Fruit fly (Drosophila melanogaster) whole organism, embryonic: ENCODE data around the gene RtcB.

Experiments
- CG10267 ChIP-seq: fragments of 200-800 bp; sonication (Bioruptor generic); optimal IDR thresholded peaks from 2 replicates; lab custom pipeline; 2018; ENCODE audit warnings: missing biosample characterization, mild to moderate bottlenecking, missing genetic modification characterization, moderate library complexity
- CG10321 ChIP-seq: fragments of 200-800 bp; sonication (Bioruptor generic); IDR thresholded peaks from 2 replicates; pipeline ENCODE4 v1.3.6; 2022; ENCODE audit warnings: missing biosample characterization, missing genetic modification characterization
- CG11093 ChIP-seq: fragments of 200-800 bp; sonication (Bioruptor generic); IDR thresholded peaks from 3 replicates; pipeline ENCODE4 v1.3.6; 2022; ENCODE audit warnings: missing biosample characterization, missing genetic modification characterization
- CG12071 ChIP-seq: fragments of 200-800 bp; sonication (Bioruptor generic); optimal IDR thresholded peaks from 3 replicates; lab custom pipeline; 2018; ENCODE audit warnings: missing biosample characterization, mild to moderate bottlenecking, missing genetic modification characterization
- CG12391 ChIP-seq: fragments of 200-800 bp; sonication (Bioruptor generic); optimal IDR thresholded peaks from 3 replicates; lab custom pipeline; 2018; ENCODE audit warnings: missing biosample characterization, mild to moderate bottlenecking, missing genetic modification characterization, moderate library complexity
- CG13287 ChIP-seq: fragments of 200-800 bp; sonication (Bioruptor generic); IDR thresholded peaks from 2 replicates; pipeline ENCODE4 v1.3.6; 2022; ENCODE audit warnings: missing biosample characterization, missing genetic modification characterization; ENCODE audit not compliant: partially characterized antibody
- CG14860 ChIP-seq: fragments of 200-800 bp; sonication (Bioruptor generic); IDR thresholded peaks from 3 replicates; pipeline ENCODE4 v1.3.6; 2022; ENCODE audit warnings: missing biosample characterization, missing genetic modification characterization; ENCODE audit not compliant: partially characterized antibody
- CG14965 ChIP-seq: fragments of 200-800 bp; sonication (Bioruptor generic); optimal IDR thresholded peaks from 2 replicates; lab custom pipeline; 2016; ENCODE audit warnings: missing biosample characterization, missing genetic modification characterization, borderline replicate concordance
- CG15269 ChIP-seq: fragments of 200-800 bp; sonication (Bioruptor generic); optimal IDR thresholded peaks from 2 replicates; lab custom pipeline; 2018; ENCODE audit warnings: missing biosample characterization, mild to moderate bottlenecking, missing genetic modification characterization, moderate library complexity
- CG1792 ChIP-seq: fragments of 200-800 bp; sonication (Bioruptor generic); optimal IDR thresholded peaks from 2 replicates; lab custom pipeline; 2016; ENCODE audit warnings: missing biosample characterization, missing genetic modification characterization
- CG18011 ChIP-seq: fragments of 200-800 bp; sonication (Bioruptor generic); optimal IDR thresholded peaks from 2 replicates; lab custom pipeline; 2017; ENCODE audit warnings: missing biosample characterization, missing genetic modification characterization, mild to moderate bottlenecking, moderate library complexity, missing genotype
- CG18262 ChIP-seq: fragments of 200-800 bp; optimal IDR thresholded peaks from 3 replicates; lab custom pipeline; 2019; ENCODE audit warnings: missing biosample characterization, mild to moderate bottlenecking, missing genetic modification characterization, moderate library complexity
- CG31224 ChIP-seq: fragments of 200-800 bp; sonication (Bioruptor generic); IDR thresholded peaks from 2 replicates; pipeline ENCODE4 v1.3.6; 2022; ENCODE audit warnings: missing biosample characterization, missing genetic modification characterization
- CG31441 ChIP-seq: fragments of 200-800 bp; sonication (Bioruptor generic); IDR thresholded peaks from 2 replicates; pipeline ENCODE4 v1.3.6; 2022; ENCODE audit warnings: missing biosample characterization, missing genetic modification characterization
- CG42726 ChIP-seq: fragments of 200-800 bp; sonication (Bioruptor generic); IDR thresholded peaks from 2 replicates; pipeline ENCODE4 v1.3.6; 2022; ENCODE audit warnings: missing biosample characterization, missing genetic modification characterization; ENCODE audit not compliant: partially characterized antibody
- CG4707 ChIP-seq: fragments of 200-800 bp; sonication (Bioruptor generic); optimal IDR thresholded peaks from 2 replicates; lab custom pipeline; 2018; ENCODE audit warnings: missing biosample characterization, mild to moderate bottlenecking, missing genetic modification characterization, moderate library complexity
- CG6683 ChIP-seq: fragments of 200-800 bp; sonication (Bioruptor generic); optimal IDR thresholded peaks from 2 replicates; lab custom pipeline; 2017; ENCODE audit warnings: missing biosample characterization, mild to moderate bottlenecking, missing genetic modification characterization, missing genetic modification reagents
- CG6689 ChIP-seq: fragments of 200-800 bp; sonication (Bioruptor generic); IDR thresholded peaks from 2 replicates; pipeline ENCODE4 v1.3.6; 2022; ENCODE audit warnings: missing biosample characterization, missing genetic modification characterization
- CG8089 ChIP-seq: fragments of 200-800 bp; sonication (Bioruptor generic); optimal IDR thresholded peaks from 3 replicates; lab custom pipeline; 2016; ENCODE audit warnings: missing biosample characterization, missing genetic modification characterization
- CG9215 ChIP-seq: fragments of 200-800 bp; sonication (Bioruptor generic); IDR thresholded peaks from 2 replicates; pipeline ENCODE4 v1.3.6; 2022; ENCODE audit warnings: missing biosample characterization, missing genetic modification characterization
- CG9817 ChIP-seq: fragments of 200-800 bp; sonication (Bioruptor generic); optimal IDR thresholded peaks from 2 replicates; lab custom pipeline; 2018; ENCODE audit warnings: missing biosample characterization, mild to moderate bottlenecking, missing genetic modification characterization, moderate library complexity
- CTCF ChIP-seq: fragments of 200-800 bp; sonication (Bioruptor generic); optimal IDR thresholded peaks from 2 replicates; lab custom pipeline; 2017; ENCODE audit warnings: missing biosample characterization, mild to moderate bottlenecking, missing genetic modification characterization, moderate library complexity
- Camta ChIP-seq: fragments of 200-800 bp; sonication (Bioruptor generic); optimal IDR thresholded peaks from 2 replicates; lab custom pipeline; 2016; ENCODE audit warnings: missing biosample characterization, missing genetic modification characterization
- Dbx ChIP-seq: fragments of 200-800 bp; sonication (Bioruptor generic); IDR thresholded peaks from 3 replicates; pipeline ENCODE4 v1.3.6; 2022; ENCODE audit warnings: missing biosample characterization, missing genetic modification characterization
- Ets97D ChIP-seq: fragments of 200-800 bp; sonication (Bioruptor generic); optimal IDR thresholded peaks from 3 replicates; lab custom pipeline; 2016; ENCODE audit warnings: missing biosample characterization, missing genetic modification characterization
- Med ChIP-seq: fragments of 200-800 bp; sonication (Bioruptor generic); peaks from one replicate; lab custom pipeline; 2016; ENCODE audit warnings: missing biosample characterization, missing genetic modification characterization, mild to moderate bottlenecking, inconsistent platforms, moderate library complexity
- Mes4 ChIP-seq: fragments of 200-800 bp; sonication (Bioruptor generic); optimal IDR thresholded peaks from 2 replicates; lab custom pipeline; 2016; ENCODE audit warnings: missing biosample characterization, missing genetic modification characterization
- Neu2 ChIP-seq: fragments of 200-800 bp; sonication (Bioruptor generic); optimal IDR thresholded peaks from 3 replicates; lab custom pipeline; 2016; ENCODE audit warnings: missing biosample characterization, missing genetic modification characterization, borderline replicate concordance
- NfI ChIP-seq: fragments of 200-800 bp; sonication (Bioruptor generic); optimal IDR thresholded peaks from 3 replicates; lab custom pipeline; 2018; ENCODE audit warnings: missing biosample characterization, mild to moderate bottlenecking, missing genetic modification characterization, moderate library complexity
- Poxn ChIP-seq: fragments of 200-800 bp; sonication (Bioruptor generic); IDR thresholded peaks from 2 replicates; pipeline ENCODE4 v1.3.6; 2022; ENCODE audit warnings: missing biosample characterization, missing genetic modification characterization
- Scr ChIP-seq: fragments of 200-800 bp; sonication (Bioruptor generic); IDR thresholded peaks from 2 replicates; pipeline ENCODE4 v1.3.6; 2022; ENCODE audit warnings: missing biosample characterization, missing genetic modification characterization; ENCODE audit not compliant: partially characterized antibody
- amos ChIP-seq: fragments of 200-800 bp; sonication (Bioruptor generic); IDR thresholded peaks from 2 replicates; pipeline ENCODE4 v1.3.6; 2022; ENCODE audit warnings: missing biosample characterization, missing genetic modification characterization; ENCODE audit not compliant: partially characterized antibody
- bbx ChIP-seq: fragments of 200-800 bp; sonication (Bioruptor generic); IDR thresholded peaks from 2 replicates; pipeline ENCODE4 v1.3.6; 2022; ENCODE audit warnings: missing biosample characterization, missing genetic modification characterization; ENCODE audit not compliant: partially characterized antibody
- da ChIP-seq: fragments of 200-800 bp; sonication (Bioruptor generic); optimal IDR thresholded peaks from 2 replicates; lab custom pipeline; 2016; ENCODE audit warnings: missing biosample characterization, missing genetic modification characterization
- ems ChIP-seq: fragments of 200-800 bp; sonication (Bioruptor generic); optimal IDR thresholded peaks from 3 replicates; lab custom pipeline; 2016; ENCODE audit warnings: missing biosample characterization, missing genetic modification characterization
- ftz-f1 ChIP-seq: fragments of 200-800 bp; sonication (Bioruptor generic); optimal IDR thresholded peaks from 2 replicates; lab custom pipeline; 2016; ENCODE audit warnings: missing biosample characterization, missing genetic modification characterization
- gro ChIP-seq: fragments of 200-800 bp; sonication (Bioruptor generic); optimal IDR thresholded peaks from 2 replicates; lab custom pipeline; 2016; ENCODE audit warnings: missing biosample characterization, missing genetic modification characterization
- ham ChIP-seq: fragments of 200-800 bp; sonication (Bioruptor generic); IDR thresholded peaks from 2 replicates; pipeline ENCODE4 v1.3.6; 2022; ENCODE audit warnings: missing biosample characterization, missing genetic modification characterization
- jigr1 ChIP-seq: fragments of 200-800 bp; sonication (Bioruptor generic); IDR thresholded peaks from 3 replicates; pipeline ENCODE4 v1.3.6; 2022; ENCODE audit warnings: missing biosample characterization, missing genetic modification characterization
- kni ChIP-seq: fragments of 200-800 bp; sonication (Bioruptor generic); optimal IDR thresholded peaks from 3 replicates; lab custom pipeline; 2017; ENCODE audit warnings: mild to moderate bottlenecking, missing biosample characterization, missing genetic modification reagents, missing genetic modification characterization
- phol ChIP-seq: fragments of 200-800 bp; sonication (Bioruptor generic); optimal IDR thresholded peaks from 3 replicates; lab custom pipeline; 2018; ENCODE audit warnings: missing biosample characterization, mild to moderate bottlenecking, missing genetic modification characterization, moderate library complexity
- pum ChIP-seq: fragments of 200-800 bp; sonication (Bioruptor generic); optimal IDR thresholded peaks from 2 replicates; lab custom pipeline; 2016; ENCODE audit warnings: missing biosample characterization, missing genetic modification characterization
- salm ChIP-seq: fragments of 200-800 bp; sonication (Bioruptor generic); optimal IDR thresholded peaks from 2 replicates; lab custom pipeline; 2018; ENCODE audit warnings: missing biosample characterization, mild to moderate bottlenecking, missing genetic modification characterization
- sc ChIP-seq, 3 experiments: fragments of >200 bp in 2 of 3; fragments of 200-800 bp in 1 of 3; sonication (Bioruptor generic) in 1 of 3; optimal IDR thresholded peaks; 2 replicates in 2 of 3; 3 replicates in 1 of 3; lab custom pipeline; 2017; ENCODE audit warnings: mild to moderate bottlenecking in 1 of 3, missing biosample characterization in 1 of 3, missing genetic modification characterization in 1 of 3, missing genetic modification reagents in 1 of 3
- sd ChIP-seq: fragments of 200-800 bp; sonication (Bioruptor generic); optimal IDR thresholded peaks from 3 replicates; lab custom pipeline; 2018; ENCODE audit warnings: missing biosample characterization, mild to moderate bottlenecking, missing genetic modification characterization, moderate library complexity
- toy ChIP-seq: fragments of 200-800 bp; sonication (Bioruptor generic); IDR thresholded peaks from 2 replicates; pipeline ENCODE4 v1.3.6; 2022; ENCODE audit warnings: missing biosample characterization, missing genetic modification characterization
- trh ChIP-seq: fragments of 200-800 bp; sonication (Bioruptor generic); optimal IDR thresholded peaks from 2 replicates; lab custom pipeline; 2016; ENCODE audit warnings: missing biosample characterization, missing genetic modification characterization

Gene RtcB

dm6 chr2L:19398317-19399234 is 31.9 kb upstream of the RtcB start, which contains the start of gene CG17544 (continued):
- TF ChIP-seq sd (tag; lab: Kevin White, UChicago) (peak; percentile 75), Dbx (GFP tag; lab: Robert Waterston, UW) (peak; percentile 76; the same call in 1 of the 3 replicates), kni (peak; percentile 61), gro (GFP tag; lab: Kevin White, UChicago) (peak; percentile 51), Mes4 (GFP tag; lab: Kevin White, UChicago) (no peak), Med (GFP tag; lab: Kevin White, UChicago) (peak; percentile 82), salm (tag; lab: Kevin White, UChicago) (peak; percentile 28), CG18262 (peak; percentile 92), CG18011 (GFP tag; lab: Kevin White, UChicago) (peak; percentile 12), CTCF (GFP tag; lab: Kevin White, UChicago) (no peak), CG1792 (GFP tag; lab: Kevin White, UChicago) (no peak), CG42726 (GFP tag; lab: Robert Waterston, UW) (no peak), Scr (GFP tag; lab: Robert Waterston, UW) (no peak), da (GFP tag; lab: Kevin White, UChicago) (no peak), ftz-f1 (GFP tag; lab: Kevin White, UChicago) (peak; percentile 95), phol (tag; lab: Kevin White, UChicago) (peak; percentile 83), bbx (GFP tag; lab: Robert Waterston, UW) (peak; percentile 54), CG13287 (GFP tag; lab: Robert Waterston, UW) (peak; percentile 49; the same call in 1 of the 2 replicates), ems (no peak), CG12391 (tag; lab: Kevin White, UChicago) (peak; percentile 80), trh (GFP tag; lab: Kevin White, UChicago) (peak; percentile 32), CG15269 (tag; lab: Kevin White, UChicago) (peak; percentile 81), CG6689 (GFP tag; lab: Robert Waterston, UW) (peak; percentile 52; the same call in 1 of the 2 replicates), amos (peak; percentile 42; the same call in 1 of the 2 replicates), CG14860 (GFP tag; lab: Robert Waterston, UW) (peak; percentile 61; the same call in 2 of the 3 replicates), CG31441 (GFP tag; lab: Robert Waterston, UW) (peak; percentile 75), CG31224 (peak; percentile 46; the same call in 1 of the 2 replicates), NfI (peak; percentile 76), jigr1 (GFP tag; lab: Robert Waterston, UW) (peak; percentile 11; the same call in 1 of the 3 replicates), sc (optimal IDR thresholded peaks at IDR 0.05; lab: Kevin White, UChicago) (no peak), sc (GFP tag; optimal IDR thresholded peaks at IDR 0.05; lab: Kevin White, UChicago) (peak; percentile 78), Camta (GFP tag; lab: Kevin White, UChicago) (no peak), Ets97D (no peak), CG12071 (GFP tag; lab: Kevin White, UChicago) (peak; percentile 35), CG10321 (GFP tag; lab: Robert Waterston, UW) (peak; percentile 90), Poxn (GFP tag; lab: Robert Waterston, UW) (0 out of 2 replicates have a peak, but pooled peaks have one; percentile 51), CG9817 (tag; lab: Kevin White, UChicago) (peak; percentile 74), Neu2 (GFP tag; lab: Kevin White, UChicago) (no peak), CG8089 (GFP tag; lab: Kevin White, UChicago) (peak; percentile 100), toy (GFP tag; lab: Robert Waterston, UW) (no peak), CG9215 (peak; percentile 70), CG11093 (GFP tag; lab: Robert Waterston, UW) (peak; percentile 50; the same call in 1 of the 3 replicates), CG6683 (peak; percentile 78), pum (GFP tag; lab: Kevin White, UChicago) (peak; percentile 4), ham (no peak), CG10267 (tag; lab: Kevin White, UChicago) (peak; percentile 83), CG14965 (GFP tag; lab: Kevin White, UChicago) (no peak), CG4707 (GFP tag; lab: Kevin White, UChicago) (no peak)
